Fruit fly (Drosophila melanogaster) whole organism, prepupa: ENCODE data around the gene PNUTS.

Experiments used
- Blimp-1 ChIP-seq: fragments of 200-800 bp; sonication (Bioruptor generic); optimal IDR thresholded peaks from 3 replicates; lab custom pipeline; 2017; ENCODE audit warnings: missing biosample characterization, missing genetic modification characterization, mild to moderate bottlenecking, moderate library complexity, missing genetic modification reagents
- CG10631 ChIP-seq: fragments of 200-800 bp; sonication (Bioruptor generic); optimal IDR thresholded peaks from 2 replicates; lab custom pipeline; 2016; ENCODE audit warnings: missing biosample characterization, missing genetic modification characterization
- CG10669 ChIP-seq: fragments of 200-800 bp; sonication (Bioruptor generic); optimal IDR thresholded peaks from 3 replicates; lab custom pipeline; 2018; ENCODE audit warnings: missing biosample characterization, mild to moderate bottlenecking, missing genetic modification characterization, moderate library complexity
- CG11294 ChIP-seq: fragments of 200-800 bp; sonication (Bioruptor generic); IDR thresholded peaks from 2 replicates; pipeline ENCODE4 v1.3.6; 2022; ENCODE audit warnings: missing biosample characterization, missing genetic modification characterization
- CG15336 ChIP-seq: fragments of 200-800 bp; sonication (Bioruptor generic); IDR thresholded peaks from 2 replicates; pipeline ENCODE4 v1.3.6; 2022; ENCODE audit warnings: missing biosample characterization, missing genetic modification characterization
- CG32006 ChIP-seq: fragments of 200-800 bp; sonication (Bioruptor generic); optimal IDR thresholded peaks from 3 replicates; lab custom pipeline; 2017; ENCODE audit warnings: missing biosample characterization, mild to moderate bottlenecking, missing genetic modification characterization
- CG34406 ChIP-seq: fragments of 200-800 bp; sonication (Bioruptor generic); optimal IDR thresholded peaks from 3 replicates; lab custom pipeline; 2016; ENCODE audit warnings: missing biosample characterization, missing genetic modification characterization
- CG3919 ChIP-seq: fragments of 200-800 bp; sonication (Bioruptor generic); optimal IDR thresholded peaks from 3 replicates; lab custom pipeline; 2016; ENCODE audit warnings: missing biosample characterization, missing genetic modification characterization
- CG4318 ChIP-seq: fragments of 200-800 bp; sonication (Bioruptor generic); optimal IDR thresholded peaks from 3 replicates; lab custom pipeline; 2017; ENCODE audit warnings: missing biosample characterization, mild to moderate bottlenecking, missing genetic modification characterization
- CG6163 ChIP-seq: fragments of 200-800 bp; sonication (Bioruptor generic); IDR thresholded peaks from 3 replicates; pipeline ENCODE4 v1.3.6; 2022; ENCODE audit warnings: missing biosample characterization, missing genetic modification characterization
- CG6276 ChIP-seq: fragments of 200-800 bp; sonication (Bioruptor generic); optimal IDR thresholded peaks from 2 replicates; lab custom pipeline; 2017; ENCODE audit warnings: missing biosample characterization, mild to moderate bottlenecking, missing genetic modification characterization
- CG6792 ChIP-seq: fragments of 200-800 bp; sonication (Bioruptor generic); optimal IDR thresholded peaks from 3 replicates; lab custom pipeline; 2016; ENCODE audit warnings: missing biosample characterization, missing genetic modification characterization
- CG6808 ChIP-seq: fragments of 200-800 bp; sonication (Bioruptor generic); optimal IDR thresholded peaks from 3 replicates; lab custom pipeline; 2017; ENCODE audit warnings: missing biosample characterization, missing genetic modification characterization, mild to moderate bottlenecking, moderate library complexity, missing genetic modification reagents
- CG6854 ChIP-seq: fragments of 200-800 bp; sonication (Bioruptor generic); optimal IDR thresholded peaks from 2 replicates; lab custom pipeline; 2017; ENCODE audit warnings: missing biosample characterization, mild to moderate bottlenecking, missing genetic modification characterization
- CG8119 ChIP-seq: fragments of 200-800 bp; sonication (Bioruptor generic); IDR thresholded peaks from 3 replicates; pipeline ENCODE4 v1.3.6; 2022; ENCODE audit warnings: missing biosample characterization, missing genetic modification characterization
- CG8319 ChIP-seq: fragments of 200-800 bp; sonication (Bioruptor generic); optimal IDR thresholded peaks from 3 replicates; lab custom pipeline; 2016; ENCODE audit warnings: missing biosample characterization, missing genetic modification characterization
- CG8632 ChIP-seq: fragments of 200-800 bp; sonication (Bioruptor generic); optimal IDR thresholded peaks from 3 replicates; lab custom pipeline; 2016; ENCODE audit warnings: missing biosample characterization, missing genetic modification characterization
- CG9139 ChIP-seq: fragments of 200-800 bp; sonication (Bioruptor generic); optimal IDR thresholded peaks from 3 replicates; lab custom pipeline; 2017; ENCODE audit warnings: missing biosample characterization, mild to moderate bottlenecking, missing genetic modification characterization
- Eip75B ChIP-seq: fragments of 200-800 bp; sonication (Bioruptor generic); optimal IDR thresholded peaks from 3 replicates; lab custom pipeline; 2016; ENCODE audit warnings: missing biosample characterization, missing genetic modification characterization
- Eip78C ChIP-seq: fragments of 200-800 bp; sonication (Bioruptor generic); peaks from one replicate; lab custom pipeline; 2016; ENCODE audit warnings: missing biosample characterization, missing genetic modification characterization
- Eip93F ChIP-seq: fragments of 200-800 bp; sonication (Bioruptor generic); optimal IDR thresholded peaks from 2 replicates; lab custom pipeline; 2016; ENCODE audit warnings: missing biosample characterization, mild to moderate bottlenecking, missing genetic modification characterization
- Ets21C ChIP-seq: fragments of 200-800 bp; sonication (Bioruptor generic); optimal IDR thresholded peaks from 3 replicates; lab custom pipeline; 2016; ENCODE audit warnings: missing biosample characterization, missing genetic modification characterization
- Ets96B ChIP-seq: fragments of 200-800 bp; optimal IDR thresholded peaks from 2 replicates; lab custom pipeline; 2019; ENCODE audit warnings: missing biosample characterization, mild to moderate bottlenecking, missing genetic modification characterization, moderate library complexity
- Gug ChIP-seq: fragments of 200-800 bp; sonication (Bioruptor generic); IDR thresholded peaks from 2 replicates; pipeline ENCODE4 v1.3.6; 2022; ENCODE audit warnings: missing biosample characterization, missing genetic modification characterization
- Hr39 ChIP-seq: fragments of 200-800 bp; sonication (Bioruptor generic); optimal IDR thresholded peaks from 2 replicates; lab custom pipeline; 2016; ENCODE audit warnings: missing biosample characterization, missing genetic modification characterization
- Hr4 ChIP-seq: fragments of 200-800 bp; sonication (Bioruptor generic); optimal IDR thresholded peaks from 3 replicates; lab custom pipeline; 2016; ENCODE audit warnings: missing biosample characterization, missing genetic modification characterization
- Lpt ChIP-seq: fragments of 200-800 bp; sonication (Bioruptor generic); optimal IDR thresholded peaks from 3 replicates; lab custom pipeline; 2016; ENCODE audit warnings: missing biosample characterization, missing genetic modification characterization
- Met ChIP-seq: fragments of 200-800 bp; sonication (Bioruptor generic); optimal IDR thresholded peaks from 3 replicates; lab custom pipeline; 2016; ENCODE audit warnings: missing biosample characterization, missing genetic modification characterization
- OdsH ChIP-seq: fragments of 200-800 bp; sonication (Bioruptor generic); optimal IDR thresholded peaks from 3 replicates; lab custom pipeline; 2016; ENCODE audit warnings: missing biosample characterization, missing genetic modification characterization
- Smox ChIP-seq: fragments of 200-800 bp; sonication (Bioruptor generic); optimal IDR thresholded peaks from 3 replicates; lab custom pipeline; 2016; ENCODE audit warnings: missing biosample characterization, missing genetic modification characterization
- Sox102F ChIP-seq: fragments of 200-800 bp; sonication (Bioruptor generic); optimal IDR thresholded peaks from 2 replicates; lab custom pipeline; 2016; ENCODE audit warnings: missing biosample characterization, mild to moderate bottlenecking, missing genetic modification characterization
- Sox14 ChIP-seq: fragments of 200-800 bp; sonication (Bioruptor generic); optimal IDR thresholded peaks from 3 replicates; lab custom pipeline; 2016; ENCODE audit warnings: missing biosample characterization, missing genetic modification characterization
- Sox15 ChIP-seq: fragments of 200-800 bp; sonication (Bioruptor generic); optimal IDR thresholded peaks from 3 replicates; lab custom pipeline; 2016; ENCODE audit warnings: missing biosample characterization, missing genetic modification characterization
- achi ChIP-seq: fragments of 200-800 bp; sonication (Bioruptor generic); optimal IDR thresholded peaks from 3 replicates; lab custom pipeline; 2016; ENCODE audit warnings: missing biosample characterization, missing genetic modification characterization
- acj6 ChIP-seq: fragments of 200-800 bp; sonication (Bioruptor generic); optimal IDR thresholded peaks from 3 replicates; lab custom pipeline; 2016; ENCODE audit warnings: missing biosample characterization, missing genetic modification characterization
- cyc ChIP-seq: fragments of 200-800 bp; sonication (Bioruptor generic); optimal IDR thresholded peaks from 3 replicates; lab custom pipeline; 2016; ENCODE audit warnings: missing biosample characterization, missing genetic modification characterization
- dsx ChIP-seq: fragments of 200-800 bp; optimal IDR thresholded peaks from 3 replicates; lab custom pipeline; 2019; ENCODE audit warnings: missing biosample characterization, mild to moderate bottlenecking, missing genetic modification characterization, moderate library complexity; ENCODE audit not compliant: poor library complexity, severe bottlenecking
- esn ChIP-seq: fragments of 200-800 bp; sonication (Bioruptor generic); optimal IDR thresholded peaks from 2 replicates; lab custom pipeline; 2016; ENCODE audit warnings: missing biosample characterization, mild to moderate bottlenecking, missing genetic modification characterization, moderate library complexity
- fd85E ChIP-seq: fragments of 200-800 bp; sonication (Bioruptor generic); optimal IDR thresholded peaks from 3 replicates; lab custom pipeline; 2016; ENCODE audit warnings: missing biosample characterization, missing genetic modification characterization
- fkh ChIP-seq: fragments of 200-800 bp; sonication (Bioruptor generic); optimal IDR thresholded peaks from 3 replicates; lab custom pipeline; 2017; ENCODE audit warnings: missing biosample characterization, mild to moderate bottlenecking, missing genetic modification characterization, moderate library complexity
- lz ChIP-seq: fragments of 200-800 bp; sonication (Bioruptor generic); optimal IDR thresholded peaks from 3 replicates; lab custom pipeline; 2016; ENCODE audit warnings: missing biosample characterization, missing genetic modification characterization
- net ChIP-seq: fragments of 200-800 bp; sonication (Bioruptor generic); optimal IDR thresholded peaks from 3 replicates; lab custom pipeline; 2016; ENCODE audit warnings: missing biosample characterization, missing genetic modification characterization
- pdm3 ChIP-seq: fragments of 200-800 bp; sonication (Bioruptor generic); optimal IDR thresholded peaks from 3 replicates; lab custom pipeline; 2016; ENCODE audit warnings: missing biosample characterization, missing genetic modification characterization
- salr ChIP-seq, 2 experiments: fragments of 200-800 bp; sonication (Bioruptor generic); optimal IDR thresholded peaks; 3 replicates each; lab custom pipeline; 2016 to 2018; ENCODE audit warnings: missing biosample characterization in 2 of 2, missing genetic modification characterization in 2 of 2, mild to moderate bottlenecking in 1 of 2
- spab ChIP-seq: fragments of 200-800 bp; sonication (Bioruptor generic); optimal IDR thresholded peaks from 2 replicates; lab custom pipeline; 2017; ENCODE audit warnings: missing biosample characterization, mild to moderate bottlenecking, missing genetic modification characterization, missing genetic modification reagents
- ss ChIP-seq, 2 experiments: fragments of 200-800 bp; sonication (Bioruptor generic); optimal IDR thresholded peaks; 2 replicates in 1 of 2; 3 replicates in 1 of 2; lab custom pipeline; 2017 to 2018; ENCODE audit warnings: mild to moderate bottlenecking in 2 of 2, missing biosample characterization in 2 of 2, missing genetic modification characterization in 2 of 2, moderate library complexity in 1 of 2
- svp ChIP-seq: fragments of 200-800 bp; sonication (Bioruptor generic); peaks from one replicate; lab custom pipeline; 2016; ENCODE audit warnings: missing biosample characterization, missing genetic modification characterization

PNUTS gene

DNA sequence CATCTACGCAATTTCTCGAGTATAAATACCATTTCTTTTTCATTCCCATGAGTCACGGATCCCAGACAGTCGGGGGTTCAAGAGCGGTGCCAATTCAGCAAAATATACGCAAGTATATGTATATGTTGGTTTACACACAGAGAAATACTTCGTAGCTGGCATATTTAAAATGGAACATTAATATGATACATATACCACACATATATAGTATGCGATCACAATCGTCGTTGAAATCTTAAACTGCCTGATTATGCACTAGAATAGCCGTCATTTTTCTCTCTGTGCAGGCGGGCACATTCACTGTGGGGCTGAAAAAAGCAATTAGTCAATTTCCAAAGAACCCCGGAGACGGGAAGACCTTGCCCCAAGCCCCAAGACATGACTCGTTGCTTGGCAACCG lies 28.6 kb upstream of the PNUTS start (continued):
- TF ChIP-seq CG3919 (GFP tag; lab: Kevin White, UChicago) (peak; percentile 96), esn (GFP tag; lab: Kevin White, UChicago) (peak; percentile 98), CG34406 (GFP tag; lab: Kevin White, UChicago) (peak; percentile 95), CG11294 (peak; percentile 92), cyc (peak; percentile 96), Ets96B (peak; percentile 93), Eip78C (GFP tag; lab: Kevin White, UChicago) (peak; percentile 99), Sox15 (peak; percentile 87), Ets21C (GFP tag; lab: Kevin White, UChicago) (peak; percentile 95), OdsH (GFP tag; lab: Kevin White, UChicago) (peak; percentile 97), Sox102F (GFP tag; lab: Kevin White, UChicago) (peak; percentile 98), salr (GFP tag; optimal IDR thresholded peaks at IDR 0.05; lab: Kevin White, UChicago) (peak; percentile 87 to 90), CG8119 (GFP tag; lab: Robert Waterston, UW) (peak; percentile 94), Smox (peak; percentile 96), ss (GFP tag; optimal IDR thresholded peaks at IDR 0.05; lab: Kevin White, UChicago) (peak; percentile 94 to 95), net (GFP tag; lab: Kevin White, UChicago) (peak; percentile 95), CG10669 (GFP tag; lab: Kevin White, UChicago) (peak; percentile 96), acj6 (peak; percentile 95), CG15336 (peak; percentile 94), CG32006 (GFP tag; lab: Kevin White, UChicago) (peak; percentile 93), CG4318 (peak; percentile 87), CG10631 (GFP tag; lab: Kevin White, UChicago) (peak; percentile 95), spab (peak; percentile 94), lz (GFP tag; lab: Kevin White, UChicago) (peak; percentile 88), Eip75B (GFP tag; lab: Kevin White, UChicago) (peak; percentile 95), CG6792 (GFP tag; lab: Kevin White, UChicago) (peak; percentile 97), Hr39 (GFP tag; lab: Kevin White, UChicago) (peak; percentile 94), CG8319 (peak; percentile 93), CG8632 (GFP tag; lab: Kevin White, UChicago) (peak; percentile 94), achi (GFP tag; lab: Kevin White, UChicago) (peak; percentile 94), fkh (GFP tag; lab: Kevin White, UChicago) (peak; percentile 36), dsx (GFP tag; lab: Kevin White, UChicago) (peak; percentile 93)

DNA sequence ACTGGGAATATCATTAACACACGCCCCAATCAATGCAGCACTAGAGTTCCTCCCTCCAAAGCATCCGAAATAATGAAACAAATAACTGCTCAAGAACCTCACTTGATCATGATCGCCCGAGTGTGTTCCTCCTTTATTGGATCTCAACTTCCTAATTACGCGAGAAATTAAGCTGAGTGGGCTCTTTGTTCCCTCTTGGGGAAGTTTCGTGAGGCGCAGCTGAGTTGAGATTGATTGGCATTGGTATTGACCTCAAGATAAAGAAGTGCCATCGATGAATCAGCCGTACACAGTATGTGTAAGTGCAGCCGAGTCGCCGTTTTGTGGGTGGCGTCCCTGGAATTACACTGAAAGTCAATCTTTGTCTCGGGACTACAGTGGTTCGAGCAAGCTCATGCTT lies 27.4 kb upstream of the PNUTS start:
- no peak for TF ChIP-seq Lpt (GFP tag; lab: Kevin White, UChicago)
- no peak for TF ChIP-seq Eip75B (GFP tag; lab: Kevin White, UChicago)
- TF ChIP-seq Blimp-1 (GFP tag; lab: Kevin White, UChicago): no peak
- TF ChIP-seq Smox: no peak
- no peak for TF ChIP-seq cyc
- no peak for TF ChIP-seq Ets96B
- TF ChIP-seq Eip93F (GFP tag; lab: Kevin White, UChicago): no peak
- TF ChIP-seq fkh (GFP tag; lab: Kevin White, UChicago): no peak
- TF ChIP-seq Sox14 (GFP tag; lab: Kevin White, UChicago): peak; percentile 22
- TF ChIP-seq svp (GFP tag; lab: Kevin White, UChicago): peak; percentile 95
- 0 out of 3 replicates have a peak, but pooled peaks have one; percentile 3 for TF ChIP-seq CG6163 (GFP tag; lab: Robert Waterston, UW)
- no peak for TF ChIP-seq dsx (GFP tag; lab: Kevin White, UChicago)
- TF ChIP-seq Met (GFP tag; lab: Kevin White, UChicago): no peak

DNA sequence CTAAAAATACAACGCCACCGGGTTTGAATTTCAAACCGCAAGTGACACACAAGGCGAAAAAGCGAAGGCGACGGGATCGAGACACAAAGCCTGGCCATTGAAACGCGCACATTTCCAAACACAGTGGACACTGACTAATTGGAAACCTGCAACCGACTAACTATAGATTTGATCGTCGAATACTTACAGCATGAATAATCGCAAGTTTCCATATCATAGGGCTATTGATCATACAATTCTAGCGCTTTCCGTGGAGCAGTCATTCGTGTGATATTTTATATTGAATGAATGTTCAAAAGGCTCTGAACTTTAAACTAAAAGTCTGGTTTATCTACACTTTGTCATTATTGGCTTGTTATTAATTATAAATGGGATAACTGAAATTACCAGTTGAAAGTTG lies 27.0 kb upstream of the PNUTS start:
- TF ChIP-seq CG6276 (GFP tag; lab: Kevin White, UChicago): peak; percentile 7
- TF ChIP-seq Smox: no peak
- TF ChIP-seq CG32006 (GFP tag; lab: Kevin White, UChicago): peak; percentile 35
- peak; percentile 52 for TF ChIP-seq Met (GFP tag; lab: Kevin White, UChicago)
- TF ChIP-seq CG6854: no peak
- TF ChIP-seq CG4318: no peak
- no peak for TF ChIP-seq Sox14 (GFP tag; lab: Kevin White, UChicago)
- TF ChIP-seq pdm3 (GFP tag; lab: Kevin White, UChicago): peak; percentile 30
- no peak for TF ChIP-seq Sox15
- TF ChIP-seq fd85E (GFP tag; lab: Kevin White, UChicago): no peak
- TF ChIP-seq Lpt (GFP tag; lab: Kevin White, UChicago): peak; percentile 3
- peak; percentile 39 for TF ChIP-seq Hr4
- TF ChIP-seq CG6808: no peak
- no peak for TF ChIP-seq CG6163 (GFP tag; lab: Robert Waterston, UW)
- TF ChIP-seq Gug (GFP tag; lab: Robert Waterston, UW): no peak
- peak; percentile 30 for TF ChIP-seq Eip75B (GFP tag; lab: Kevin White, UChicago)
- TF ChIP-seq CG9139: no peak
- TF ChIP-seq dsx (GFP tag; lab: Kevin White, UChicago): no peak
- TF ChIP-seq Ets21C (GFP tag; lab: Kevin White, UChicago): peak; percentile 24
